Fruit fly (Drosophila melanogaster) whole organism, wandering third instar larva: Measurements from ENCODE around the gene eIF3f1.

Experiments
- ey ChIP-seq: fragments of 200-800 bp; sonication (Bioruptor generic); optimal IDR thresholded peaks from 2 replicates; lab custom pipeline; 2016; ENCODE audit warnings: missing biosample characterization, missing genetic modification characterization
- pan ChIP-seq: fragments of >200 bp; optimal IDR thresholded peaks from 2 replicates; lab custom pipeline; 2017

- peak; percentile 43 for TF ChIP-seq ey (GFP tag; lab: Kevin White, UChicago)
- TF ChIP-seq pan (lab: Kevin White, UChicago), result no peak
Measured at dm6 chr3R:4687207-4687606, 26.8 kb downstream of the eIF3f1 start.
